Worm (Caenorhabditis elegans) whole organism, L1 larva: ENCODE data around the gene fbxc-34.

Experiments
- F16B12.6 ChIP-seq: fragments of 150-350 bp; optimal IDR thresholded peaks from 2 replicates; lab custom pipeline; 2014; ENCODE audit warnings: missing biosample characterization, missing genetic modification characterization
- Y116A8C.19 ChIP-seq: sonication (generic microtip); optimal IDR thresholded peaks from 2 replicates; lab custom pipeline; 2016; ENCODE audit warnings: missing compliant biosample characterization, missing genetic modification characterization, borderline replicate concordance
- aha-1 ChIP-seq: fragments of 150-350 bp; optimal IDR thresholded peaks from 2 replicates; lab custom pipeline; 2014; ENCODE audit warnings: missing biosample characterization, missing genetic modification characterization
- alr-1 ChIP-seq: fragments of 200-800 bp; sonication (Bioruptor generic); optimal IDR thresholded peaks from 2 replicates; lab custom pipeline; 2018; ENCODE audit warnings: borderline replicate concordance, mild to moderate bottlenecking, missing genetic modification characterization, missing compliant biosample characterization
- aly-2 ChIP-seq: fragments of 150-350 bp; optimal IDR thresholded peaks from 2 replicates; lab custom pipeline; 2014; ENCODE audit warnings: missing biosample characterization, missing genetic modification characterization
- ama-1 ChIP-seq: fragments of 150-350 bp; optimal IDR thresholded peaks from 2 replicates; lab custom pipeline; 2014
- ceh-63 ChIP-seq: fragments of 200-800 bp; sonication (Bioruptor generic); optimal IDR thresholded peaks from 2 replicates; lab custom pipeline; 2018; ENCODE audit warnings: mild to moderate bottlenecking, missing genetic modification characterization, missing compliant biosample characterization
- ceh-82 ChIP-seq, 3 experiments: fragments of 150-350 bp in 1 of 3; sonication (generic microtip) in 2 of 3; optimal IDR thresholded peaks; 2 replicates each; lab custom pipeline; 2014 to 2017; ENCODE audit warnings: missing biosample characterization in 3 of 3, missing genetic modification characterization in 3 of 3
- ceh-88 ChIP-seq: fragments of 200-800 bp; sonication (Bioruptor generic); IDR thresholded peaks from 2 replicates; pipeline ENCODE4 v1.3.6; 2022; ENCODE audit warnings: missing genetic modification characterization, missing compliant biosample characterization
- dpl-1 ChIP-seq, 3 experiments: fragments of 150-350 bp in 2 of 3; sonication (generic microtip) in 1 of 3; optimal IDR thresholded peaks; 2 replicates each; lab custom pipeline; 2014 to 2017; ENCODE audit warnings: missing biosample characterization in 3 of 3, missing genetic modification characterization in 3 of 3, missing genetic modification reagents in 3 of 3
- efl-1 ChIP-seq, 4 experiments: fragments of 150-350 bp; optimal IDR thresholded peaks in 3 of 4; peaks in 1 of 4; 1 replicate in 1 of 4; 2 replicates in 3 of 4; lab custom pipeline; 2014; ENCODE audit warnings: missing biosample characterization in 2 of 4, missing genetic modification characterization in 2 of 4, missing genetic modification reagents in 2 of 4
- elt-2 ChIP-seq: sonication (generic microtip); optimal IDR thresholded peaks from 2 replicates; lab custom pipeline; 2016; ENCODE audit warnings: missing genetic modification characterization, mild to moderate bottlenecking, inconsistent platforms, missing compliant biosample characterization, missing genetic modification reagents
- fkh-10 ChIP-seq: sonication (generic microtip); optimal IDR thresholded peaks from 2 replicates; lab custom pipeline; 2017; ENCODE audit warnings: missing biosample characterization, missing genetic modification reagents, missing genetic modification characterization
- fkh-4 ChIP-seq: sonication (generic microtip); optimal IDR thresholded peaks from 2 replicates; lab custom pipeline; 2016; ENCODE audit warnings: missing compliant biosample characterization, missing genetic modification characterization, borderline replicate concordance
- fkh-8 ChIP-seq: sonication (generic microtip); optimal IDR thresholded peaks from 2 replicates; lab custom pipeline; 2016; ENCODE audit warnings: mild to moderate bottlenecking, missing genetic modification characterization, missing compliant biosample characterization
- grh-1 ChIP-seq: fragments of 200-800 bp; sonication (Bioruptor generic); IDR thresholded peaks from 2 replicates; pipeline ENCODE4 v1.3.6; 2022; ENCODE audit warnings: missing genetic modification reagents, missing genetic modification characterization, missing compliant biosample characterization
- hlh-17 ChIP-seq: fragments of 200-800 bp; sonication (Bioruptor generic); optimal IDR thresholded peaks from 2 replicates; lab custom pipeline; 2018; ENCODE audit warnings: missing genetic modification characterization, mild to moderate bottlenecking, missing compliant biosample characterization, moderate library complexity, borderline replicate concordance
- jun-1 ChIP-seq: fragments of 150-350 bp; optimal IDR thresholded peaks from 2 replicates; lab custom pipeline; 2014; ENCODE audit warnings: missing biosample characterization, missing genetic modification reagents, missing genetic modification characterization
- lin-14 ChIP-seq: fragments of 200-800 bp; sonication (Bioruptor generic); optimal IDR thresholded peaks from 2 replicates; lab custom pipeline; 2018; ENCODE audit warnings: mild to moderate bottlenecking, missing genetic modification characterization, moderate library complexity, missing compliant biosample characterization
- lin-35 ChIP-seq, 2 experiments: fragments of 150-350 bp; optimal IDR thresholded peaks; 2 replicates each; lab custom pipeline; 2014; ENCODE audit warnings: missing biosample characterization in 2 of 2, missing genetic modification characterization in 2 of 2, missing genetic modification reagents in 2 of 2
- mab-9 ChIP-seq: fragments of 200-800 bp; sonication (Bioruptor generic); IDR thresholded peaks from 2 replicates; pipeline ENCODE4 v1.3.6; 2022; ENCODE audit warnings: missing genetic modification reagents, missing genetic modification characterization, missing compliant biosample characterization
- mef-2 ChIP-seq: fragments of 150-350 bp; optimal IDR thresholded peaks from 2 replicates; lab custom pipeline; 2014; ENCODE audit warnings: missing biosample characterization, missing genetic modification characterization
- nhr-11 ChIP-seq: fragments of 150-350 bp; optimal IDR thresholded peaks from 2 replicates; lab custom pipeline; 2014; ENCODE audit warnings: missing biosample characterization, missing genetic modification characterization
- nhr-12 ChIP-seq: sonication (generic microtip); optimal IDR thresholded peaks from 2 replicates; lab custom pipeline; 2017; ENCODE audit warnings: missing biosample characterization, missing genetic modification characterization
- nhr-237 ChIP-seq: fragments of 150-350 bp; optimal IDR thresholded peaks from 2 replicates; lab custom pipeline; 2014; ENCODE audit warnings: missing biosample characterization, missing genetic modification characterization
- nhr-71 ChIP-seq: sonication (generic microtip); optimal IDR thresholded peaks from 2 replicates; lab custom pipeline; 2016; ENCODE audit warnings: mild to moderate bottlenecking, missing genetic modification characterization, moderate library complexity, missing compliant biosample characterization
- nhr-85 ChIP-seq: sonication (generic microtip); peaks from one replicate; lab custom pipeline; 2016; ENCODE audit warnings: missing genetic modification characterization, inconsistent platforms, missing compliant biosample characterization
- pax-3 ChIP-seq: fragments of 200-800 bp; sonication (Bioruptor generic); optimal IDR thresholded peaks from 2 replicates; lab custom pipeline; 2018; ENCODE audit warnings: mild to moderate bottlenecking, missing genetic modification characterization, moderate library complexity, missing compliant biosample characterization
- skn-1 ChIP-seq: fragments of 150-350 bp; optimal IDR thresholded peaks from 2 replicates; lab custom pipeline; 2014; ENCODE audit warnings: missing biosample characterization, missing genetic modification characterization
- snu-23 ChIP-seq: sonication (generic microtip); optimal IDR thresholded peaks from 2 replicates; lab custom pipeline; 2016; ENCODE audit warnings: missing genetic modification characterization, missing compliant biosample characterization
- sox-4 ChIP-seq: sonication (generic microtip); optimal IDR thresholded peaks from 2 replicates; lab custom pipeline; 2016; ENCODE audit warnings: missing genetic modification characterization, missing compliant biosample characterization
- sup-37 ChIP-seq: fragments of 200-800 bp; sonication (Bioruptor generic); optimal IDR thresholded peaks from 2 replicates; lab custom pipeline; 2018; ENCODE audit warnings: mild to moderate bottlenecking, missing genetic modification characterization, missing compliant biosample characterization
- swsn-7 ChIP-seq: sonication (generic microtip); optimal IDR thresholded peaks from 2 replicates; lab custom pipeline; 2016; ENCODE audit warnings: missing genetic modification characterization, missing compliant biosample characterization
- unc-62 ChIP-seq: fragments of 150-350 bp; optimal IDR thresholded peaks from 2 replicates; lab custom pipeline; 2014; ENCODE audit warnings: missing biosample characterization, missing genetic modification reagents, missing genetic modification characterization
- unc-86 ChIP-seq: sonication (generic microtip); optimal IDR thresholded peaks from 2 replicates; lab custom pipeline; 2016; ENCODE audit warnings: missing genetic modification characterization, missing compliant biosample characterization
- vab-15 ChIP-seq: sonication (generic microtip); optimal IDR thresholded peaks from 2 replicates; lab custom pipeline; 2017; ENCODE audit warnings: missing genotype, mild to moderate bottlenecking, missing genetic modification characterization, missing compliant biosample characterization
- zip-4 ChIP-seq: fragments of 200-800 bp; sonication (Bioruptor generic); optimal IDR thresholded peaks from 2 replicates; lab custom pipeline; 2018; ENCODE audit warnings: mild to moderate bottlenecking, missing genetic modification characterization, moderate library complexity, missing compliant biosample characterization
- ztf-11 ChIP-seq, 2 experiments: sonication (generic microtip); optimal IDR thresholded peaks; 2 replicates each; lab custom pipeline; 2016 to 2017; ENCODE audit warnings: missing genetic modification characterization in 2 of 2, missing biosample characterization in 1 of 2, missing compliant biosample characterization in 1 of 2

fbxc-34 gene

DNA sequence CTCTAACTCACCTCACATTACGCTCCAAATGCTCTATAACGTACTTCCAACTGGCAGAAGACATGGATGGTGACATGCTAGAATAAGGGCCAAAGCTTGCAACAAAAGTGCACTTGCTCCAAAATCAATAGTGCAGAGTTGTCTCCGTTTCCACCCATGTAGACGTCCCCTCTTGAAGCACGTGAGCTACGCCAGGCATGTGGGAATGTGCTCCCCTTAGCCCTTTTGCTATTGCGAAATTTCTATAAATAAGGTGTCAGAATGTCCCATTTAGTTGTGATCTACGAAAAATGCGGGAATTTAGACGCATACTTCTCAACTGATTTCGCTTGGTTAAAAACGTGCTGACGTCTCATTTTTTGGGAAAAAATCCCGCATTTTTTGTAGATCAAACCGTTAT is 19.4 kb downstream of the fbxc-34 start (continued):
- no peak for TF ChIP-seq alr-1 (tag; lab: Kevin White, UChicago)
- no peak for TF ChIP-seq unc-62 (GFP tag; lab: Kevin White, UChicago)
- no peak for TF ChIP-seq nhr-85 (tag; lab: Kevin White, UChicago)
- TF ChIP-seq dpl-1 (GFP tag; optimal IDR thresholded peaks at IDR 0.05; lab: Kevin White, UChicago) = peak in 1 of 3 experiments; percentile 17
- no peak for TF ChIP-seq snu-23 (GFP tag; lab: Kevin White, UChicago)
- TF ChIP-seq lin-14 (GFP tag; lab: Kevin White, UChicago) = peak; percentile 56
- no peak for TF ChIP-seq fkh-10 (GFP tag; lab: Kevin White, UChicago)
- TF ChIP-seq ama-1 (lab: Kevin White, UChicago) = no peak
- TF ChIP-seq sup-37 (GFP tag; lab: Kevin White, UChicago) = no peak
- TF ChIP-seq ceh-63 = no peak
- TF ChIP-seq nhr-71 = no peak
- no peak for TF ChIP-seq sox-4 (tag; lab: Kevin White, UChicago)
- TF ChIP-seq nhr-237 (tag; lab: Kevin White, UChicago) = no peak
- peak; percentile 21 for TF ChIP-seq unc-86 (tag; lab: Kevin White, UChicago)
- no peak for TF ChIP-seq fkh-4 (tag; lab: Kevin White, UChicago)
- no peak for TF ChIP-seq mef-2
- peak; percentile 48 for TF ChIP-seq zip-4 (GFP tag; lab: Kevin White, UChicago)
- no peak for TF ChIP-seq ztf-11 (tag; optimal IDR thresholded peaks at IDR 0.05; lab: Kevin White, UChicago)
- no peak for TF ChIP-seq F16B12.6 (tag; lab: Kevin White, UChicago)
- TF ChIP-seq hlh-17 (GFP tag; lab: Kevin White, UChicago) = no peak
- no peak for TF ChIP-seq swsn-7
- TF ChIP-seq aha-1 (tag; lab: Kevin White, UChicago) = no peak
- TF ChIP-seq mab-9 = no peak
- no peak for TF ChIP-seq Y116A8C.19
- no peak for TF ChIP-seq pax-3 (tag; lab: Kevin White, UChicago)
- no peak for TF ChIP-seq aly-2 (tag; lab: Kevin White, UChicago)
- TF ChIP-seq jun-1 = no peak
- no peak for TF ChIP-seq nhr-11
- TF ChIP-seq vab-15 (tag; lab: Kevin White, UChicago) = no peak
- peak in 1 of 2 experiments; percentile 2 for TF ChIP-seq lin-35 (GFP tag; optimal IDR thresholded peaks at IDR 0.05; lab: Kevin White, UChicago)
- TF ChIP-seq grh-1 = no peak

DNA sequence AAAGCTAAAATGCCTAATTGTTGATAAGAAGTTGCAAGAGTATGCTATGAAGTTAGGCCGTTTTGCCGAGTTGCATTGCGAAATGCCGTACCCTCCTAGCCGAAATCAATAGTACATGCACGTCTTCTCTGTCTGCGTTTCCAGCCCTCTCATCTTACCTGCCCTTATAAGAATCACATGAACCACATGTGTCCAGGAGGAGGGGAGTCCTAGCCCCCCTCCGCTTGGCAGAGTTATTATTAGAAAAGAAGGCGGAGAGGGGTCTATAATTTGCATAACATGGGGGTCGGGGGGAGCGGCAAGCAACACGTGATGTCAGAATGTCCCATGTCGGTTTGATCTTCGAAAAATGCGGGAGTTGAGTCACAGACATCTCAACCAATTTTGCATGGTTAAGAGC is 22.1 kb downstream of the fbxc-34 start:
- TF ChIP-seq ceh-82 (tag; optimal IDR thresholded peaks at IDR 0.05; lab: Kevin White, UChicago) (peak in 1 of 3 experiments; percentile 5), ceh-88 (GFP tag; lab: Robert Waterston, UW) (no peak), fkh-8 (tag; lab: Kevin White, UChicago) (peak; percentile 9), nhr-12 (tag; lab: Kevin White, UChicago) (no peak), efl-1 (optimal IDR thresholded peaks at IDR 0.05; lab: Kevin White, UChicago) (no peak), efl-1 (GFP tag; optimal IDR thresholded peaks at IDR 0.05 in 1 of 2; lab: Kevin White, UChicago) (peak in 1 of 2 experiments; percentile 59), skn-1 (tag; lab: Kevin White, UChicago) (no peak), lin-14 (GFP tag; lab: Kevin White, UChicago) (peak; percentile 31)

DNA sequence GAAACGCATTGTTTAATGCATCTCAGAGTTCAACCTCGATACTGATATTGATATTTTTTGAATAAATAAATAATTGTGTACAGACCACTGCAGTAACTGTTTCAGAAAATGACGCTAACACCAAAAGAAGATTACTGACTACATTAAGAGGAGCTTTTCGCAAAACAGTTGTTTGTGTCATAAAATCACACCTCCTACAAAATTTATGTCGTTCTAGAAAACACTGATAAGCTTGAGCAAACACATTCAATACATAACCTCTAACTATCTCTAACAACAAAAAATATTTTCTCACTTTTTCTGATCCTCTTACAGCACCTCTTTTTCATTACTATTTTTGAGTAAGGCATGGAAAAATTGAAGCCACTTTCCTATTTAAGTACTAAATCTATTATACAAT is 23.7 kb downstream of the fbxc-34 start, which contains the start of gene fbxc-7:
TSS of gene fbxc-7 (plus strand) at position 301 of the 400 bp plus-strand sequence.
- TF ChIP-seq elt-2 (tag; lab: Kevin White, UChicago) = peak; percentile 15
